Worm (Caenorhabditis elegans) whole organism, young adult: ENCODE measurements around the gene R05G9.5.

ENCODE experiments used
- B0261.1 ChIP-seq: sonication (generic microtip); optimal IDR thresholded peaks from 2 replicates; lab custom pipeline; 2016; ENCODE audit warnings: mild to moderate bottlenecking, missing genetic modification characterization, moderate library complexity, missing compliant biosample characterization
- F10E7.11 ChIP-seq: sonication (generic microtip); optimal IDR thresholded peaks from 2 replicates; lab custom pipeline; 2017; ENCODE audit warnings: mild to moderate bottlenecking, missing genetic modification characterization, moderate library complexity, missing compliant biosample characterization
- F57A8.1 ChIP-seq: fragments of 200-800 bp; sonication (Bioruptor generic); optimal IDR thresholded peaks from 2 replicates; lab custom pipeline; 2018; ENCODE audit warnings: mild to moderate bottlenecking, missing genetic modification characterization, moderate library complexity, missing compliant biosample characterization
- ZK185.1 ChIP-seq: sonication (generic microtip); optimal IDR thresholded peaks from 2 replicates; lab custom pipeline; 2016; ENCODE audit warnings: mild to moderate bottlenecking, missing genetic modification characterization, missing compliant biosample characterization; ENCODE audit not compliant: poor library complexity, severe bottlenecking
- ama-1 ChIP-seq, 3 experiments: fragments of 150-350 bp in 1 of 3; sonication (generic microtip) in 2 of 3; optimal IDR thresholded peaks; 2 replicates each; lab custom pipeline; 2014 to 2018; ENCODE audit warnings: missing biosample characterization in 2 of 3, missing genetic modification characterization in 2 of 3, missing genetic modification reagents in 2 of 3
- attf-5 ChIP-seq: fragments of 200-800 bp; sonication (Bioruptor generic); optimal IDR thresholded peaks from 2 replicates; lab custom pipeline; 2018; ENCODE audit warnings: mild to moderate bottlenecking, missing genetic modification characterization, missing compliant biosample characterization
- die-1 ChIP-seq: sonication (generic microtip); optimal IDR thresholded peaks from 2 replicates; lab custom pipeline; 2016; ENCODE audit warnings: missing genotype, mild to moderate bottlenecking, missing genetic modification characterization, missing compliant biosample characterization
- dox-1 ChIP-seq: fragments of 200-800 bp; sonication (Bioruptor generic); IDR thresholded peaks from 2 replicates; pipeline ENCODE4 v1.3.6; 2022; ENCODE audit warnings: missing genetic modification reagents, missing genetic modification characterization, missing compliant biosample characterization
- egl-44 ChIP-seq: fragments of 200-800 bp; sonication (Bioruptor generic); IDR thresholded peaks from 2 replicates; pipeline ENCODE4 v1.3.6; 2022; ENCODE audit warnings: missing genetic modification reagents, missing genetic modification characterization, missing compliant biosample characterization
- mcd-1 ChIP-seq: fragments of 200-800 bp; sonication (Bioruptor generic); IDR thresholded peaks from 2 replicates; pipeline ENCODE4 v1.3.6; 2022; ENCODE audit warnings: missing genetic modification reagents, missing genetic modification characterization, missing compliant biosample characterization
- unc-130 ChIP-seq: sonication (generic microtip); optimal IDR thresholded peaks from 2 replicates; lab custom pipeline; 2016; ENCODE audit warnings: missing genetic modification reagents, missing genetic modification characterization, missing compliant biosample characterization
- zfh-2 ChIP-seq: fragments of 200-800 bp; sonication (Bioruptor generic); conservative IDR thresholded peaks from 2 replicates; pipeline ENCODE4 v1.3.6; 2022; ENCODE audit warnings: missing genetic modification reagents, missing genetic modification characterization, missing compliant biosample characterization
- zim-3 ChIP-seq: sonication (generic microtip); optimal IDR thresholded peaks from 2 replicates; lab custom pipeline; 2017; ENCODE audit warnings: mild to moderate bottlenecking, missing genetic modification characterization, moderate library complexity, missing compliant biosample characterization
- ztf-3 ChIP-seq: fragments of 200-800 bp; sonication (Bioruptor generic); optimal IDR thresholded peaks from 2 replicates; lab custom pipeline; 2018; ENCODE audit warnings: mild to moderate bottlenecking, missing genetic modification characterization, missing compliant biosample characterization

- TF ChIP-seq attf-5 (GFP tag; lab: Kevin White, UChicago), result no peak
- TF ChIP-seq ama-1 (optimal IDR thresholded peaks at IDR 0.05; lab: Kevin White, UChicago), result no peak
- TF ChIP-seq ama-1 (GFP tag; optimal IDR thresholded peaks at IDR 0.05; lab: Kevin White, UChicago), result no peak
- no peak for TF ChIP-seq F57A8.1
- TF ChIP-seq dox-1 (GFP tag; lab: Robert Waterston, UW), result no peak
- no peak for TF ChIP-seq F10E7.11 (tag; lab: Kevin White, UChicago)
- TF ChIP-seq B0261.1, result no peak
- TF ChIP-seq zim-3, result no peak
- TF ChIP-seq mcd-1 (GFP tag; lab: Robert Waterston, UW), result no peak
- TF ChIP-seq zfh-2 (GFP tag; lab: Robert Waterston, UW), result no peak
- no peak for TF ChIP-seq ZK185.1
- no peak for TF ChIP-seq unc-130
- no peak for TF ChIP-seq die-1 (tag; lab: Kevin White, UChicago)
- TF ChIP-seq egl-44 (GFP tag; lab: Robert Waterston, UW), result no peak
- no peak for TF ChIP-seq ztf-3 (GFP tag; lab: Kevin White, UChicago)
Measured at ce11 chrII:6523940-6524339, 23.9 kb upstream of the R05G9.5 start.
